Fruit fly (Drosophila melanogaster) whole organism, embryonic: Measurements from ENCODE around the gene Gr28a.

Experiments used
- BEAF-32 ChIP-seq: fragments of 200-800 bp; sonication (Bioruptor generic); optimal IDR thresholded peaks from 3 replicates; lab custom pipeline; 2017; ENCODE audit warnings: missing biosample characterization, missing genetic modification characterization, mild to moderate bottlenecking, moderate library complexity, missing genetic modification reagents
- C15 ChIP-seq: fragments of 200-800 bp; sonication (Bioruptor generic); IDR thresholded peaks from 3 replicates; pipeline ENCODE4 v1.3.6; 2022; ENCODE audit warnings: missing biosample characterization, missing genetic modification characterization
- CG11504 ChIP-seq: fragments of 200-800 bp; sonication (Bioruptor generic); optimal IDR thresholded peaks from 3 replicates; lab custom pipeline; 2019; ENCODE audit warnings: missing biosample characterization, mild to moderate bottlenecking, missing genetic modification characterization, moderate library complexity
- CG12071 ChIP-seq: fragments of 200-800 bp; sonication (Bioruptor generic); optimal IDR thresholded peaks from 3 replicates; lab custom pipeline; 2018; ENCODE audit warnings: missing biosample characterization, mild to moderate bottlenecking, missing genetic modification characterization
- CG12769 ChIP-seq: fragments of 200-800 bp; sonication (Bioruptor generic); optimal IDR thresholded peaks from 2 replicates; lab custom pipeline; 2019; ENCODE audit warnings: missing biosample characterization, mild to moderate bottlenecking, missing genetic modification characterization, moderate library complexity
- CG12942 ChIP-seq: fragments of 200-800 bp; sonication (Bioruptor generic); optimal IDR thresholded peaks from 3 replicates; lab custom pipeline; 2016; ENCODE audit warnings: missing biosample characterization, missing genetic modification characterization
- CG13424 ChIP-seq: fragments of 200-800 bp; sonication (Bioruptor generic); optimal IDR thresholded peaks from 2 replicates; lab custom pipeline; 2019; ENCODE audit warnings: missing biosample characterization, mild to moderate bottlenecking, missing genetic modification characterization, moderate library complexity
- CG14441 ChIP-seq: fragments of 200-800 bp; sonication (Bioruptor generic); IDR thresholded peaks from 2 replicates; pipeline ENCODE4 v1.3.6; 2022; ENCODE audit warnings: missing biosample characterization, missing genetic modification characterization
- CG15514 ChIP-seq: fragments of 200-800 bp; sonication (Bioruptor generic); optimal IDR thresholded peaks from 3 replicates; lab custom pipeline; 2017; ENCODE audit warnings: missing biosample characterization, missing genetic modification characterization, mild to moderate bottlenecking, moderate library complexity, missing genetic modification reagents
- CG16813 ChIP-seq: fragments of 200-800 bp; sonication (Bioruptor generic); IDR thresholded peaks from 3 replicates; pipeline ENCODE4 v1.3.6; 2022; ENCODE audit warnings: missing biosample characterization, missing genetic modification characterization; ENCODE audit not compliant: partially characterized antibody
- CG16863 ChIP-seq: fragments of 200-800 bp; sonication (Bioruptor generic); optimal IDR thresholded peaks from 3 replicates; lab custom pipeline; 2016; ENCODE audit warnings: missing biosample characterization, missing genetic modification characterization
- CG17186 ChIP-seq: fragments of 200-800 bp; sonication (Bioruptor generic); optimal IDR thresholded peaks from 3 replicates; lab custom pipeline; 2017; ENCODE audit warnings: missing biosample characterization, missing genetic modification reagents, missing genetic modification characterization
- CG17829 ChIP-seq: fragments of 200-800 bp; optimal IDR thresholded peaks from 2 replicates; lab custom pipeline; 2019; ENCODE audit warnings: missing biosample characterization, mild to moderate bottlenecking, missing genetic modification characterization, moderate library complexity
- CG30403 ChIP-seq: fragments of 200-800 bp; sonication (Bioruptor generic); optimal IDR thresholded peaks from 3 replicates; lab custom pipeline; 2016; ENCODE audit warnings: missing biosample characterization, missing genetic modification characterization
- CG32532 ChIP-seq: fragments of 200-800 bp; sonication (Bioruptor generic); IDR thresholded peaks from 2 replicates; pipeline ENCODE4 v1.3.6; 2022; ENCODE audit warnings: missing biosample characterization, missing genetic modification characterization
- CG34376 ChIP-seq: fragments of 200-800 bp; sonication (Bioruptor generic); optimal IDR thresholded peaks from 2 replicates; lab custom pipeline; 2018; ENCODE audit warnings: missing biosample characterization, mild to moderate bottlenecking, missing genetic modification characterization
- CG4424 ChIP-seq: fragments of 200-800 bp; sonication (Bioruptor generic); optimal IDR thresholded peaks from 3 replicates; lab custom pipeline; 2016; ENCODE audit warnings: missing biosample characterization, missing genetic modification characterization
- CG4707 ChIP-seq: fragments of 200-800 bp; sonication (Bioruptor generic); optimal IDR thresholded peaks from 2 replicates; lab custom pipeline; 2018; ENCODE audit warnings: missing biosample characterization, mild to moderate bottlenecking, missing genetic modification characterization, moderate library complexity
- CG4730 ChIP-seq: fragments of 200-800 bp; sonication (Bioruptor generic); IDR thresholded peaks from 2 replicates; pipeline ENCODE4 v1.3.6; 2022; ENCODE audit warnings: missing biosample characterization, missing genetic modification characterization
- CG6654 ChIP-seq: fragments of 200-800 bp; sonication (Bioruptor generic); optimal IDR thresholded peaks from 2 replicates; lab custom pipeline; 2017; ENCODE audit warnings: missing biosample characterization, mild to moderate bottlenecking, missing genetic modification characterization
- CG8290 ChIP-seq, 3 experiments: fragments of 200-800 bp; sonication (Bioruptor generic); optimal IDR thresholded peaks; 2 replicates each; lab custom pipeline; 2016 to 2019; ENCODE audit warnings: missing biosample characterization in 3 of 3, missing genetic modification characterization in 3 of 3, mild to moderate bottlenecking in 2 of 3, moderate library complexity in 1 of 3
- CG8388 ChIP-seq: fragments of 200-800 bp; sonication (Bioruptor generic); optimal IDR thresholded peaks from 2 replicates; lab custom pipeline; 2019; ENCODE audit warnings: missing biosample characterization, mild to moderate bottlenecking, missing genetic modification characterization, moderate library complexity
- CG9215 ChIP-seq: fragments of 200-800 bp; sonication (Bioruptor generic); IDR thresholded peaks from 2 replicates; pipeline ENCODE4 v1.3.6; 2022; ENCODE audit warnings: missing biosample characterization, missing genetic modification characterization
- CTCF ChIP-seq: fragments of 200-800 bp; sonication (Bioruptor generic); optimal IDR thresholded peaks from 2 replicates; lab custom pipeline; 2017; ENCODE audit warnings: missing biosample characterization, mild to moderate bottlenecking, missing genetic modification characterization, moderate library complexity
- CrebB ChIP-seq: fragments of 200-800 bp; sonication (Bioruptor generic); optimal IDR thresholded peaks from 3 replicates; lab custom pipeline; 2018; ENCODE audit warnings: missing biosample characterization, mild to moderate bottlenecking, missing genetic modification characterization
- D19B ChIP-seq: fragments of 200-800 bp; sonication (Bioruptor generic); optimal IDR thresholded peaks from 2 replicates; lab custom pipeline; 2017; ENCODE audit warnings: missing biosample characterization, mild to moderate bottlenecking, missing genetic modification characterization
- Dll ChIP-seq: fragments of 200-800 bp; sonication (Bioruptor generic); IDR thresholded peaks from 4 replicates; pipeline ENCODE4 v1.3.6; 2022; ENCODE audit warnings: missing biosample characterization, missing genetic modification characterization; ENCODE audit not compliant: partially characterized antibody
- Gug ChIP-seq: fragments of 200-800 bp; sonication (Bioruptor generic); IDR thresholded peaks from 4 replicates; pipeline ENCODE4 v1.3.6; 2022; ENCODE audit warnings: missing biosample characterization, missing genetic modification characterization
- HLH54F ChIP-seq: fragments of 200-800 bp; sonication (Bioruptor generic); optimal IDR thresholded peaks from 3 replicates; lab custom pipeline; 2016; ENCODE audit warnings: missing biosample characterization, missing genetic modification characterization
- Hr3 ChIP-seq: fragments of 200-800 bp; sonication (Bioruptor generic); optimal IDR thresholded peaks from 3 replicates; lab custom pipeline; 2016; ENCODE audit warnings: missing biosample characterization, missing genetic modification characterization
- Hr51 ChIP-seq, 2 experiments: fragments of 200-800 bp; sonication (Bioruptor generic); optimal IDR thresholded peaks; 2 replicates in 1 of 2; 3 replicates in 1 of 2; lab custom pipeline; 2016 to 2018; ENCODE audit warnings: missing biosample characterization in 2 of 2, missing genetic modification characterization in 2 of 2, mild to moderate bottlenecking in 1 of 2, moderate library complexity in 1 of 2
- NC2α ChIP-seq: fragments of 200-800 bp; sonication (Bioruptor generic); optimal IDR thresholded peaks from 2 replicates; lab custom pipeline; 2016; ENCODE audit warnings: missing biosample characterization, missing genetic modification characterization
- NFAT ChIP-seq: fragments of 200-800 bp; sonication (Bioruptor generic); IDR thresholded peaks from 2 replicates; pipeline ENCODE4 v1.3.6; 2022; ENCODE audit warnings: missing biosample characterization, missing genetic modification characterization
- Neu2 ChIP-seq: fragments of 200-800 bp; sonication (Bioruptor generic); optimal IDR thresholded peaks from 3 replicates; lab custom pipeline; 2016; ENCODE audit warnings: missing biosample characterization, missing genetic modification characterization, borderline replicate concordance
- PHDP ChIP-seq: fragments of 200-800 bp; sonication (Bioruptor generic); optimal IDR thresholded peaks from 3 replicates; lab custom pipeline; 2018; ENCODE audit warnings: missing biosample characterization, mild to moderate bottlenecking, missing genetic modification characterization, moderate library complexity
- Sin3A ChIP-seq: fragments of >200 bp; optimal IDR thresholded peaks from 2 replicates; lab custom pipeline; 2018
- bowl ChIP-seq: fragments of 200-800 bp; sonication (Bioruptor generic); IDR thresholded peaks from 2 replicates; pipeline ENCODE4 v1.3.6; 2022; ENCODE audit warnings: missing biosample characterization, missing genetic modification characterization
- en ChIP-seq: fragments of 200-800 bp; sonication (Bioruptor generic); optimal IDR thresholded peaks from 2 replicates; lab custom pipeline; 2016; ENCODE audit warnings: missing biosample characterization, missing genetic modification characterization
- eyg ChIP-seq: fragments of 200-800 bp; sonication (Bioruptor generic); optimal IDR thresholded peaks from 3 replicates; lab custom pipeline; 2016; ENCODE audit warnings: missing biosample characterization, missing genetic modification characterization
- her ChIP-seq: fragments of 200-800 bp; sonication (Bioruptor generic); optimal IDR thresholded peaks from 2 replicates; lab custom pipeline; 2016; ENCODE audit warnings: missing biosample characterization, missing genetic modification characterization
- knrl ChIP-seq: fragments of 200-800 bp; sonication (Bioruptor generic); IDR thresholded peaks from 3 replicates; pipeline ENCODE4 v1.3.6; 2022; ENCODE audit warnings: missing biosample characterization, missing genetic modification characterization; ENCODE audit not compliant: partially characterized antibody
- lmd ChIP-seq: fragments of 200-800 bp; sonication (Bioruptor generic); IDR thresholded peaks from 2 replicates; pipeline ENCODE4 v1.3.6; 2022; ENCODE audit warnings: missing biosample characterization, missing genetic modification characterization
- mld ChIP-seq: fragments of 200-800 bp; sonication (Bioruptor generic); IDR thresholded peaks from 3 replicates; pipeline ENCODE4 v1.3.6; 2022; ENCODE audit warnings: missing biosample characterization, missing genetic modification characterization; ENCODE audit not compliant: partially characterized antibody
- pum ChIP-seq: fragments of 200-800 bp; sonication (Bioruptor generic); optimal IDR thresholded peaks from 2 replicates; lab custom pipeline; 2016; ENCODE audit warnings: missing biosample characterization, missing genetic modification characterization
- sug ChIP-seq: fragments of 200-800 bp; optimal IDR thresholded peaks from 2 replicates; lab custom pipeline; 2019; ENCODE audit warnings: missing biosample characterization, mild to moderate bottlenecking, missing genetic modification characterization, moderate library complexity
- trh ChIP-seq: fragments of 200-800 bp; sonication (Bioruptor generic); optimal IDR thresholded peaks from 2 replicates; lab custom pipeline; 2016; ENCODE audit warnings: missing biosample characterization, missing genetic modification characterization
- tx ChIP-seq: fragments of 200-800 bp; sonication (Bioruptor generic); optimal IDR thresholded peaks from 2 replicates; lab custom pipeline; 2016; ENCODE audit warnings: missing biosample characterization, missing genetic modification characterization
- usp ChIP-seq: fragments of >200 bp; optimal IDR thresholded peaks from 2 replicates; lab custom pipeline; 2017; ENCODE audit warnings: missing biosample characterization, missing genetic modification characterization
- wdn ChIP-seq: fragments of 200-800 bp; sonication (Bioruptor generic); IDR thresholded peaks from 2 replicates; pipeline ENCODE4 v1.3.6; 2022; ENCODE audit warnings: missing biosample characterization, missing genetic modification characterization
- yki ChIP-seq: fragments of >200 bp; optimal IDR thresholded peaks from 3 replicates; lab custom pipeline; 2018

Gr28a gene

dm6 chr2L:7411947-7412621, 41.9 kb downstream of the Gr28a start, which contains the start of gene chm (continued):
- TF ChIP-seq CG13424 (peak; percentile 25), CG30403 (peak; percentile 57), CG12769 (tag; lab: Kevin White, UChicago) (peak; percentile 39), CG4730 (no peak), CG15514 (peak; percentile 46), CG16863 (no peak), eyg (no peak), yki (lab: Kevin White, UChicago) (no peak), NC2α (no peak), CG4424 (GFP tag; lab: Kevin White, UChicago) (peak; percentile 26), tx (GFP tag; lab: Kevin White, UChicago) (peak; percentile 17), CG8290 (GFP tag; optimal IDR thresholded peaks at IDR 0.05; lab: Kevin White, UChicago) (peak; percentile 37), CG8290 (tag; optimal IDR thresholded peaks at IDR 0.05; lab: Kevin White, UChicago) (peak in 1 of 2 experiments; percentile 81), CG17829 (peak; percentile 47), CG4707 (GFP tag; lab: Kevin White, UChicago) (no peak), HLH54F (GFP tag; lab: Kevin White, UChicago) (peak; percentile 54), Dll (peak; percentile 88), Neu2 (GFP tag; lab: Kevin White, UChicago) (no peak), lmd (peak; percentile 32; the same call in 1 of the 2 replicates), knrl (GFP tag; lab: Robert Waterston, UW) (peak; percentile 90), CTCF (GFP tag; lab: Kevin White, UChicago) (no peak), CG34376 (GFP tag; lab: Kevin White, UChicago) (peak; percentile 45), CG11504 (tag; lab: Kevin White, UChicago) (peak; percentile 52), CG8388 (GFP tag; lab: Kevin White, UChicago) (no peak), Hr3 (GFP tag; lab: Kevin White, UChicago) (peak; percentile 28), wdn (no peak), D19B (GFP tag; lab: Kevin White, UChicago) (no peak), CG12942 (GFP tag; lab: Kevin White, UChicago) (no peak), C15 (GFP tag; lab: Robert Waterston, UW) (no peak), CG14441 (GFP tag; lab: Robert Waterston, UW) (0 out of 2 replicates have a peak, but pooled peaks have one; percentile 13), Gug (GFP tag; lab: Robert Waterston, UW) (no peak; the same call in 3 of the 4 replicates), usp (no peak), en (GFP tag; lab: Kevin White, UChicago) (no peak), BEAF-32 (peak; percentile 89), trh (GFP tag; lab: Kevin White, UChicago) (no peak), NFAT (GFP tag; lab: Robert Waterston, UW) (peak; percentile 67; the same call in 1 of the 2 replicates), CG16813 (GFP tag; lab: Robert Waterston, UW) (peak; percentile 90), CG9215 (GFP tag; lab: Robert Waterston, UW) (no peak), Sin3A (peak; percentile 49), CG32532 (GFP tag; lab: Robert Waterston, UW) (peak; percentile 54), CG12071 (GFP tag; lab: Kevin White, UChicago) (no peak), CrebB (tag; lab: Kevin White, UChicago) (no peak), mld (GFP tag; lab: Robert Waterston, UW) (peak; percentile 75), PHDP (tag; lab: Kevin White, UChicago) (no peak), CG17186 (GFP tag; lab: Kevin White, UChicago) (peak; percentile 14), pum (GFP tag; lab: Kevin White, UChicago) (peak; percentile 3), bowl (GFP tag; lab: Robert Waterston, UW) (no peak), Hr51 (GFP tag; optimal IDR thresholded peaks at IDR 0.05; lab: Kevin White, UChicago) (peak in 1 of 2 experiments; percentile 1), CG6654 (GFP tag; lab: Kevin White, UChicago) (no peak), her (GFP tag; lab: Kevin White, UChicago) (peak; percentile 22), sug (tag; lab: Kevin White, UChicago) (peak; percentile 37)
